Fruit fly (Drosophila melanogaster) Kc167 (cell line): ENCODE measurements around the gene Jon99Fi.

Experiments used
- Myc ChIP-seq: fragments of >200 bp; optimal IDR thresholded peaks from 2 replicates; lab custom pipeline; 2017; ENCODE audit warnings: missing external identifiers
- Sin3A ChIP-seq: fragments of >200 bp; optimal IDR thresholded peaks from 2 replicates; lab custom pipeline; 2018; ENCODE audit warnings: missing external identifiers
- h ChIP-seq: fragments of >200 bp; optimal IDR thresholded peaks from 3 replicates; lab custom pipeline; 2018; ENCODE audit warnings: missing external identifiers
- insv ChIP-seq: fragments of >200 bp; optimal IDR thresholded peaks from 3 replicates; lab custom pipeline; 2018; ENCODE audit warnings: missing external identifiers
- psq ChIP-seq: fragments of >200 bp; optimal IDR thresholded peaks from 2 replicates; lab custom pipeline; 2017; ENCODE audit warnings: missing external identifiers

- TF ChIP-seq Sin3A, result no peak
- TF ChIP-seq insv (lab: Kevin White, UChicago), result no peak
- no peak for TF ChIP-seq h (lab: Kevin White, UChicago)
- TF ChIP-seq Myc (lab: Kevin White, UChicago), result no peak
- TF ChIP-seq psq (lab: Kevin White, UChicago), result no peak
Observed at dm6 chr3R:30464244-30464643, 24.5 kb upstream of the Jon99Fi start.
